Worm (Caenorhabditis elegans) whole organism, young adult: ENCODE results near the gene cyp-32B1.

Experiments
- B0019.2 ChIP-seq: fragments of 200-800 bp; sonication (Bioruptor generic); conservative IDR thresholded peaks from 2 replicates; pipeline ENCODE4 v1.3.6; 2022; ENCODE audit warnings: missing genetic modification reagents, missing genetic modification characterization, missing compliant biosample characterization
- B0261.1 ChIP-seq: sonication (generic microtip); optimal IDR thresholded peaks from 2 replicates; lab custom pipeline; 2016; ENCODE audit warnings: mild to moderate bottlenecking, missing genetic modification characterization, moderate library complexity, missing compliant biosample characterization
- C06A6.2 ChIP-seq: fragments of 200-800 bp; sonication (Bioruptor generic); conservative IDR thresholded peaks from 2 replicates; pipeline ENCODE4 v1.3.6; 2022; ENCODE audit warnings: missing genetic modification characterization, missing compliant biosample characterization
- D2030.7 ChIP-seq: fragments of 200-800 bp; sonication (Bioruptor generic); IDR thresholded peaks from 2 replicates; pipeline ENCODE4 v1.3.6; 2022; ENCODE audit warnings: missing genetic modification reagents, missing genetic modification characterization, missing compliant biosample characterization
- F37B4.10 ChIP-seq: fragments of 200-800 bp; sonication (Bioruptor generic); IDR thresholded peaks from 2 replicates; pipeline ENCODE4 v1.3.6; 2022; ENCODE audit warnings: missing genetic modification characterization, missing compliant biosample characterization
- F52B5.7 ChIP-seq: sonication (generic microtip); optimal IDR thresholded peaks from 2 replicates; lab custom pipeline; 2016; ENCODE audit warnings: mild to moderate bottlenecking, missing genetic modification characterization, missing compliant biosample characterization
- K11D2.4 ChIP-seq: fragments of 200-800 bp; sonication (Bioruptor generic); IDR thresholded peaks from 2 replicates; pipeline ENCODE4 v1.3.6; 2022; ENCODE audit warnings: missing genetic modification reagents, missing genetic modification characterization, missing compliant biosample characterization
- T07F8.4 ChIP-seq: sonication (generic microtip); optimal IDR thresholded peaks from 2 replicates; lab custom pipeline; 2016; ENCODE audit warnings: mild to moderate bottlenecking, missing genetic modification characterization, moderate library complexity, missing compliant biosample characterization
- T26A5.8 ChIP-seq: sonication (generic microtip); optimal IDR thresholded peaks from 2 replicates; lab custom pipeline; 2016; ENCODE audit warnings: missing genetic modification characterization, missing compliant biosample characterization
- ZK185.1 ChIP-seq: sonication (generic microtip); optimal IDR thresholded peaks from 2 replicates; lab custom pipeline; 2016; ENCODE audit warnings: mild to moderate bottlenecking, missing genetic modification characterization, missing compliant biosample characterization; ENCODE audit not compliant: poor library complexity, severe bottlenecking
- aptf-2 ChIP-seq: fragments of 200-800 bp; sonication (Bioruptor generic); conservative IDR thresholded peaks from 2 replicates; pipeline ENCODE4 v1.3.6; 2022; ENCODE audit warnings: missing genetic modification reagents, missing genetic modification characterization, missing compliant biosample characterization
- atf-7 ChIP-seq: sonication (generic microtip); optimal IDR thresholded peaks from 2 replicates; lab custom pipeline; 2017; ENCODE audit warnings: mild to moderate bottlenecking, missing genetic modification characterization, missing compliant biosample characterization
- athp-1 ChIP-seq: sonication (generic microtip); optimal IDR thresholded peaks from 2 replicates; lab custom pipeline; 2017; ENCODE audit warnings: mild to moderate bottlenecking, missing genetic modification characterization, missing compliant biosample characterization
- attf-5 ChIP-seq: fragments of 200-800 bp; sonication (Bioruptor generic); optimal IDR thresholded peaks from 2 replicates; lab custom pipeline; 2018; ENCODE audit warnings: mild to moderate bottlenecking, missing genetic modification characterization, missing compliant biosample characterization
- attf-6 ChIP-seq: fragments of 200-800 bp; sonication (Bioruptor generic); IDR thresholded peaks from 2 replicates; pipeline ENCODE4 v1.3.6; 2022; ENCODE audit warnings: missing genetic modification reagents, missing genetic modification characterization, missing compliant biosample characterization
- bed-1 ChIP-seq: fragments of 200-800 bp; sonication (Bioruptor generic); IDR thresholded peaks from 2 replicates; pipeline ENCODE4 v1.3.6; 2022; ENCODE audit warnings: missing genetic modification reagents, missing genetic modification characterization, missing compliant biosample characterization
- ccch-3 ChIP-seq: fragments of 200-800 bp; sonication (Bioruptor generic); optimal IDR thresholded peaks from 2 replicates; lab custom pipeline; 2018; ENCODE audit warnings: mild to moderate bottlenecking, missing genetic modification characterization, missing compliant biosample characterization
- ceh-100 ChIP-seq: fragments of 200-800 bp; sonication (Bioruptor generic); IDR thresholded peaks from 2 replicates; pipeline ENCODE4 v1.3.6; 2022; ENCODE audit warnings: missing genetic modification reagents, missing genetic modification characterization, missing compliant biosample characterization
- ceh-79 ChIP-seq: sonication (generic microtip); optimal IDR thresholded peaks from 2 replicates; lab custom pipeline; 2017; ENCODE audit warnings: mild to moderate bottlenecking, missing genetic modification characterization, missing compliant biosample characterization
- dpff-1 ChIP-seq: sonication (generic microtip); optimal IDR thresholded peaks from 2 replicates; lab custom pipeline; 2017; ENCODE audit warnings: mild to moderate bottlenecking, missing genetic modification characterization, missing compliant biosample characterization
- efl-1 ChIP-seq: fragments of 150-350 bp; optimal IDR thresholded peaks from 2 replicates; lab custom pipeline; 2014; ENCODE audit warnings: missing biosample characterization, missing genetic modification reagents, missing genetic modification characterization
- ekl-4 ChIP-seq: fragments of 200-800 bp; sonication (Bioruptor generic); IDR thresholded peaks from 2 replicates; pipeline ENCODE4 v1.3.6; 2022; ENCODE audit warnings: missing genetic modification reagents, missing genetic modification characterization, missing compliant biosample characterization
- fkh-3 ChIP-seq: sonication (generic microtip); optimal IDR thresholded peaks from 2 replicates; lab custom pipeline; 2016; ENCODE audit warnings: mild to moderate bottlenecking, missing genetic modification characterization, missing compliant biosample characterization
- him-1 ChIP-seq: sonication (generic microtip); optimal IDR thresholded peaks from 2 replicates; lab custom pipeline; 2016; ENCODE audit warnings: missing genotype, missing genetic modification reagents, missing genetic modification characterization, missing compliant biosample characterization
- hmg-1.2 ChIP-seq: fragments of 200-800 bp; sonication (Bioruptor generic); IDR thresholded peaks from 2 replicates; pipeline ENCODE4 v1.3.6; 2022; ENCODE audit warnings: missing genetic modification reagents, missing genetic modification characterization, missing compliant biosample characterization
- hrde-1 ChIP-seq: sonication (generic microtip); optimal IDR thresholded peaks from 2 replicates; lab custom pipeline; 2016; ENCODE audit warnings: missing genetic modification characterization, mild to moderate bottlenecking, missing compliant biosample characterization, moderate library complexity, missing genotype, missing genetic modification reagents, borderline replicate concordance
- lag-1 ChIP-seq: fragments of 200-800 bp; sonication (Bioruptor generic); IDR thresholded peaks from 2 replicates; pipeline ENCODE4 v1.3.6; 2022; ENCODE audit warnings: missing genetic modification reagents, missing genetic modification characterization, missing compliant biosample characterization
- lsl-1 ChIP-seq: fragments of 200-800 bp; sonication (Bioruptor generic); optimal IDR thresholded peaks from 2 replicates; lab custom pipeline; 2018; ENCODE audit warnings: mild to moderate bottlenecking, missing genetic modification characterization, moderate library complexity, missing compliant biosample characterization
- mel-28 ChIP-seq: sonication (generic microtip); optimal IDR thresholded peaks from 2 replicates; lab custom pipeline; 2016; ENCODE audit warnings: borderline replicate concordance, mild to moderate bottlenecking, missing genetic modification characterization, missing compliant biosample characterization
- mes-4 ChIP-seq: sonication (generic microtip); optimal IDR thresholded peaks from 2 replicates; lab custom pipeline; 2016; ENCODE audit warnings: missing genotype, missing genetic modification characterization, missing compliant biosample characterization
- nfya-1 ChIP-seq: sonication (generic microtip); optimal IDR thresholded peaks from 2 replicates; lab custom pipeline; 2017; ENCODE audit warnings: antibody characterized with exemption, missing compliant biosample characterization, missing genetic modification characterization, borderline replicate concordance; ENCODE audit not compliant: insufficient read depth
- nfyb-1 ChIP-seq: fragments of 200-800 bp; sonication (Bioruptor generic); IDR thresholded peaks from 2 replicates; pipeline ENCODE4 v1.3.6; 2022; ENCODE audit warnings: missing genetic modification reagents, missing genetic modification characterization, missing compliant biosample characterization
- nhr-80 ChIP-seq: sonication (generic microtip); optimal IDR thresholded peaks from 2 replicates; lab custom pipeline; 2016; ENCODE audit warnings: missing genetic modification characterization, missing compliant biosample characterization
- snpc-1.1 ChIP-seq: sonication (generic microtip); optimal IDR thresholded peaks from 2 replicates; lab custom pipeline; 2017; ENCODE audit warnings: missing genetic modification characterization, mild to moderate bottlenecking, missing compliant biosample characterization, antibody characterized with exemption, moderate library complexity, missing genotype, missing genetic modification reagents; ENCODE audit not compliant: insufficient read depth
- snpc-1.3 ChIP-seq: sonication (generic microtip); optimal IDR thresholded peaks from 2 replicates; lab custom pipeline; 2017; ENCODE audit warnings: missing genetic modification characterization, mild to moderate bottlenecking, missing compliant biosample characterization, antibody characterized with exemption, moderate library complexity, missing genotype, missing genetic modification reagents; ENCODE audit not compliant: insufficient read depth
- snpc-3.4 ChIP-seq: sonication (generic microtip); optimal IDR thresholded peaks from 2 replicates; lab custom pipeline; 2017; ENCODE audit warnings: missing genetic modification characterization, mild to moderate bottlenecking, missing compliant biosample characterization, antibody characterized with exemption, moderate library complexity, missing genotype, missing genetic modification reagents
- tbp1 ChIP-seq: fragments of 200-800 bp; sonication (Bioruptor generic); optimal IDR thresholded peaks from 2 replicates; lab custom pipeline; 2018; ENCODE audit warnings: mild to moderate bottlenecking, missing genetic modification characterization, missing compliant biosample characterization
- unc-62 ChIP-seq: fragments of 150-350 bp; optimal IDR thresholded peaks from 2 replicates; lab custom pipeline; 2014; ENCODE audit warnings: missing biosample characterization, missing genetic modification reagents, missing genetic modification characterization
- zfh-2 ChIP-seq: fragments of 200-800 bp; sonication (Bioruptor generic); conservative IDR thresholded peaks from 2 replicates; pipeline ENCODE4 v1.3.6; 2022; ENCODE audit warnings: missing genetic modification reagents, missing genetic modification characterization, missing compliant biosample characterization
- ztf-3 ChIP-seq: fragments of 200-800 bp; sonication (Bioruptor generic); optimal IDR thresholded peaks from 2 replicates; lab custom pipeline; 2018; ENCODE audit warnings: mild to moderate bottlenecking, missing genetic modification characterization, missing compliant biosample characterization
- ztf-6 ChIP-seq: fragments of 200-800 bp; sonication (Bioruptor generic); IDR thresholded peaks from 2 replicates; pipeline ENCODE4 v1.3.6; 2022; ENCODE audit warnings: missing genetic modification reagents, missing genetic modification characterization, missing compliant biosample characterization

cyp-32B1 gene

DNA sequence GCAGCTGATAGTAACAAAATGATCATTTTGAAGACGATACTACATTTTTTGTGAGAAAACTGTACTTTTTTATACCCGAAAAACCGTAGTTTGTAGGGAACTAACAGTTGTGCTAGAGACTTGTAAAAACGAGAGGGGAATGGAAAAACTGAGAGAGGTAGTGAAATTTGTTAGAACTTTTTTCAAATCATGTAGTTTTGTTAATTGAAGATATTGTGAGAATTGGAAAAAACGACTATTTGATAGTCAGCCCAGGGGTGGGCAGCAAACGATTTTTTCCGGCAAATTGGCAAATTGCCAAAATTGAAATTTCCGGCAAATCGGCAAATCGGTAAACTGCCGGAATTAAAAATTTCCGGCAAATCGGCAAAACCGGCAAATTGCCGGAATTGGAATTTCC lies 48.1 kb upstream of the cyp-32B1 start, which contains the start of gene cyp-33C6:
Gene cyp-33C6 (minus strand): TSS at position 101 of the 400 bp plus-strand sequence.
- TF ChIP-seq dpff-1 (tag; lab: Kevin White, UChicago) (no peak), zfh-2 (no peak), lsl-1 (GFP tag; lab: Kevin White, UChicago) (no peak), ekl-4 (GFP tag; lab: Robert Waterston, UW) (no peak), ZK185.1 (no peak), B0019.2 (GFP tag; lab: Robert Waterston, UW) (no peak)
- TF ChIP-seq, all 124 proteins: peak for 0

DNA sequence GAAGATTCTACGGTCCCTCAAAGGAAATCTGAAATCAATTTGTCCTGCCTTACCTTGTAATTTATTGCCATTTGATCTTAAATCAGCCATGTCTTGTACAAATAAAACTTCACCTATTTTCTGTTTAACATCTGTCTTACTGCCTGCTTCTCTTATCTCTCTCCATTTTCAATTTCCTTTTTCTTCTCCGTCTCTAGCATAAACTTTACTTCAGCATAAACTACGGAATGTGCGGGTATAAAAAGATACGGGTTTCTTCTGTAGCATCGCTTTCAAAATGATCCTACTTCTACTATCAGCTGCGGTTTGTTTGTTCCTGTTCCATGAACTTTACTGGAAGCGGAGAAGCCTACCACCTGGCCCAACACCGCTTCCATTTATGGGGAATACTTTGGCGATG lies 43.5 kb upstream of the cyp-32B1 start, which contains the start of gene cyp-33C5:
Gene cyp-33C5 (plus strand): TSS at position 254 of the 400 bp plus-strand sequence.
- TF ChIP-seq hrde-1 (no peak), B0261.1 (tag; lab: Kevin White, UChicago) (no peak), mel-28 (tag; lab: Kevin White, UChicago) (no peak), ztf-6 (GFP tag; lab: Robert Waterston, UW) (no peak), bed-1 (GFP tag; lab: Robert Waterston, UW) (no peak), ceh-79 (tag; lab: Kevin White, UChicago) (no peak), ZK185.1 (no peak), F52B5.7 (tag; lab: Kevin White, UChicago) (no peak), unc-62 (GFP tag; lab: Kevin White, UChicago) (no peak), ztf-3 (no peak), efl-1 (GFP tag; lab: Kevin White, UChicago) (no peak), hmg-1.2 (GFP tag; lab: Robert Waterston, UW) (peak; percentile 80; the same call in 1 of the 2 replicates), snpc-1.3 (tag; lab: Kevin White, UChicago) (no peak), nfya-1 (tag; lab: Kevin White, UChicago) (no peak), T07F8.4 (no peak), attf-6 (no peak), ccch-3 (GFP tag; lab: Kevin White, UChicago) (no peak), nhr-80 (tag; lab: Kevin White, UChicago) (peak; percentile 4)

DNA sequence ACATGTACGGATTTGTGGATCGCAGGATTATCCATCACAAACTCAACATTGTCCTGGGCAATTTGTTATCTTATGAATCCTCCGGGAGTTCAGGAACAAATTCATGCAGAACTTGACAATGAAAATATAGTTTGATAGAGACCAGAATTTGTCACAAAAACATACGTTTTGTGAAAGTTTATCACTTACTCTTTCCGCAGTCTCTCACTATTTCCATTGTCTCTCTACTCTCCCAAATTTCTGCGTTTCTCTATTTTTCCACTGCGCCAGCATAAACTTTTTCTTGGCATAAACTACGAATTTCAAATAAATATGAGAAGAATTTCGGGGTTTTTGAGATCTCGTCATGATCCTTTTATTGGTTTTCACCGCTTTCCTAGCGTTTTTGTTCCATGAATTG lies 41.4 kb upstream of the cyp-32B1 start, which contains the start of gene cyp-33C3:
Gene cyp-33C3 (plus strand): TSS at position 149 of the 400 bp plus-strand sequence.
- TF ChIP-seq attf-5 (no peak), hmg-1.2 (GFP tag; lab: Robert Waterston, UW) (peak; percentile 41; the same call in 1 of the 2 replicates), nfyb-1 (GFP tag; lab: Robert Waterston, UW) (no peak)

DNA sequence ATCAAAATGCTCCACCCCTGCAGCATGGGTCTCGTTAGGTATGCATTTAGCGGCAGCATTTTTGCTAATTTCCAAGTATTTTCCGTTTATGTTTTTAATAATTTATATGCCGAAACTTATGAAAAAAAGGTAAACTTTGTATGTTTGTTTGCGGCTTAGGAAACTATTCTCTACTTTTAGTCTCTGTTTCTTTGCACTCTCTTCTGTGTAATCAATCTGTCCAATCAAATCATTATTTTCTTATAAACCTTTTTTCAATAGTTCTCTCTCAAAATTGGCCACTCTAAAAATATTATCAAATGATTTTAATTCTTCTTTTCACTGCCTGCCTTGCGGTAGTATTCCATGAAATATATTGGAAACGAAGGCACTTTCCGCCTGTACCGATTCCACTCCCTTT lies 36.8 kb upstream of the cyp-32B1 start:
- no peak for TF ChIP-seq B0261.1 (tag; lab: Kevin White, UChicago)
- TF ChIP-seq D2030.7: no peak
- TF ChIP-seq F37B4.10 (GFP tag; lab: Robert Waterston, UW): no peak
- no peak for TF ChIP-seq T26A5.8 (tag; lab: Kevin White, UChicago)
- no peak for TF ChIP-seq C06A6.2 (GFP tag; lab: Robert Waterston, UW)
- TF ChIP-seq K11D2.4 (GFP tag; lab: Robert Waterston, UW): no peak
- TF ChIP-seq lag-1 (GFP tag; lab: Robert Waterston, UW): no peak
- TF ChIP-seq mes-4 (tag; lab: Kevin White, UChicago): no peak
- no peak for TF ChIP-seq atf-7
- TF ChIP-seq tbp1 (GFP tag; lab: Kevin White, UChicago): no peak
- TF ChIP-seq snpc-1.1: no peak
- TF ChIP-seq him-1 (tag; lab: Kevin White, UChicago): no peak
- TF ChIP-seq B0019.2 (GFP tag; lab: Robert Waterston, UW): no peak
- no peak for TF ChIP-seq ceh-100 (GFP tag; lab: Robert Waterston, UW)
- no peak for TF ChIP-seq aptf-2
- TF ChIP-seq snpc-3.4 (tag; lab: Kevin White, UChicago): no peak
- no peak for TF ChIP-seq athp-1 (tag; lab: Kevin White, UChicago)
- no peak for TF ChIP-seq fkh-3
